Worm (Caenorhabditis elegans): ENCODE data around the gene aakg-5.
"Not testable (repeated sequence)": the region's sequence is repeated elsewhere in the genome, so short reads cannot be mapped to it uniquely, and the experiment has no call there.

aakg-5 gene

DNA sequence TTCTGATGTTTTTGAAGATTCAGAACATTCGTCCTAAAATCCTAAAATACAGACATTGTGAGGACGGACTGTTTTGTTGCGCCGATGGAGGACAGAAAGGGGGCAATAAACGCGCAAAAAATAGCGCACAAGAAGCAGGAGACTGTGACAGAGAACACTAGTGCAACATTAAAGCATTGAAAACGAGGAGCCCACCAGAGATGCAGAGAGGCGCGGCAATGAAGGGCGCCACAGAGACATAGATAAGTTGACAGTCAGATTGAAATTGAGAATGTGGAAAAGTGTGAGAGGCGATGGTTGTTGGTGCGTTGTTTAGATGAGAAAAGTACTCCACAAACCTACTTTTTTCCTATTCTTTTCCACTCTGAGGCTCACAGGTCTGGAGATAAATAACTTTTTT lies at the start of gene aakg-5:
Gene aakg-5 (minus strand): TSS at position 159 of the 400 bp plus-strand sequence.
- TF ChIP-seq him-1 (tag; optimal IDR thresholded peaks at IDR 0.05) (no peak), dao-5 (tag; optimal IDR thresholded peaks at IDR 0.05) (no peak)

DNA sequence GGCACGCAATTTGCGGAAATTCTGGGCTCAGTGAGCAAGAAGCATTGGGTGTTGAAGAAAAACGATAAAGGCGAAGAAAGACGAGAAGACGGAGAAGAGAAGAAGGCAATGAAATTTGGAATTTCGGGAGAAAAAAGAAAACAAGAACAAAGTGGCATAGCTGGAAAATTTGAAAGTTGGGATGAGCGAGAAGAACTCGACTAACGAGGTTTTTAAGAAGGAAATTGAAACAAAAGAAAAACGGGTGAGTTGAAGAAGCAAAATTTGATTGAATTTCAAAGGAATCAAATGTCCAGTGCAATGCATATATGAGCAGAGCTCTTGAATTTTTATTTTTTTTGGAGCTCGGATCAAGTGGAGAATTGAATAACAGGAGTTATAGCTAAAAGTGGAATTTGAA lies 46.8 kb upstream of the aakg-5 start:
- TF ChIP-seq W03F9.2 (tag; optimal IDR thresholded peaks at IDR 0.05), result no peak
- no peak for TF ChIP-seq dao-5 (tag; optimal IDR thresholded peaks at IDR 0.05)
- no peak for TF ChIP-seq him-1 (tag; optimal IDR thresholded peaks at IDR 0.05)

DNA sequence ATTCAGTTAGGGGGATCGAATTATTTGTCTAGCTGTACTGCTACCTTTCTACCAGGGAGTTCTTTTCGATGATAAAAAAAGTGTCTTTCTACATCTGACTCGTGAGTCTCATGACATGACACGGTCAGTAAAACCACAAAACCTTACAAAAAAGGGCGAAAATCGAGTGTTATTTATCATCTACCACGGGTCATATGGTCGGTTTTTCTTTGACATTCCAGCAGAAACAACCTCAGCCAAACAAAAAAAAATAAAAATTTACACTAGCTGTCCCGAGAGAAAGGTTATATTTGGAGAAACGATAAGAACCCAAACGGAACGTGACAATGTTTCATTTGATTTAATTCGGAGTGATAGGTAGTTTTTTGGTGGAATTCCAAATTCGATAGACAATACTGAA lies 44.7 kb upstream of the aakg-5 start:
- TF ChIP-seq W03F9.2 (tag; optimal IDR thresholded peaks at IDR 0.05) (no peak), him-1 (tag; optimal IDR thresholded peaks at IDR 0.05) (no peak)

DNA sequence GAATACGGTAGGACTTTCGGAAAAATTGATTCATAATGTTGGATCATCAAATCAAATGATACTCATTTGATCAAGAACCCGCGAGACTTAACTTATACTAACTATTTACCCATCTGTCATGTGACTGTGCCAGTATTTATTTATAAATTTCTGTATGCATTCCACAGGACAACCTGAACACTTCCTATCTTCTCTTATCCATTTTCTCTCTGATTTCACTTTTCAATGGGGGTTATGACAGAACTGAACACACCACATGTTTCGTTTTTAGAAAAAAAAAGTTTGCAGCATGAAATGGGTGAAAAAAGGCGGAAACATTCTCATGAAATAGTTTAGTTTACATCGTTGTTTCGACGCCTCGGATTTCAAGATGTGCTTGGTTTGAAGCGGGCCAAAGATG lies 42.6 kb upstream of the aakg-5 start:
- TF ChIP-seq W03F9.2 (tag; optimal IDR thresholded peaks at IDR 0.05) (no peak), dao-5 (tag; optimal IDR thresholded peaks at IDR 0.05) (no peak), him-1 (tag; optimal IDR thresholded peaks at IDR 0.05) (no peak)

DNA sequence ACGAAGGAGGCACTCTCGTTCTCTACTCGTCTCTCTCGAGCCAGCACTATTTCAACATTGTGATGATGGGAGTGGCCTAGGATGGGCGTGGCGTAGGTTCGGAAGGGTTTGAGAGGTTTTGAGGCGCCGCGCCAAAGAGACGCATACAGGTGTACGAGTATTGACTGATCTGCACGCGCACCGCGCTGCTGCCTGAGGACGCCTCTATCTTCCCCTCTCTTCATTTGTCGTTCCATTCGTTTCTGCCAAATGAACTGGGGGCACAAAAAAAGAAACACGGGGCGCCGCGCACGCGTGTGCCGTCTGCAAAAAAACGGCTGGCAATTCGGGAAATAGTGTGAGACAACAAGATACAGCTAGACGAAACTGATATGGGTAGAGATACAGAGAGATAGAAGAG lies 41.1 kb upstream of the aakg-5 start, which contains the start of gene lec-2:
Gene lec-2 (minus strand): TSS at position 171 of the 400 bp plus-strand sequence.
- TF ChIP-seq W03F9.2 (tag; optimal IDR thresholded peaks at IDR 0.05) (no peak), dao-5 (tag; optimal IDR thresholded peaks at IDR 0.05) (no peak), him-1 (tag; optimal IDR thresholded peaks at IDR 0.05) (no peak)

DNA sequence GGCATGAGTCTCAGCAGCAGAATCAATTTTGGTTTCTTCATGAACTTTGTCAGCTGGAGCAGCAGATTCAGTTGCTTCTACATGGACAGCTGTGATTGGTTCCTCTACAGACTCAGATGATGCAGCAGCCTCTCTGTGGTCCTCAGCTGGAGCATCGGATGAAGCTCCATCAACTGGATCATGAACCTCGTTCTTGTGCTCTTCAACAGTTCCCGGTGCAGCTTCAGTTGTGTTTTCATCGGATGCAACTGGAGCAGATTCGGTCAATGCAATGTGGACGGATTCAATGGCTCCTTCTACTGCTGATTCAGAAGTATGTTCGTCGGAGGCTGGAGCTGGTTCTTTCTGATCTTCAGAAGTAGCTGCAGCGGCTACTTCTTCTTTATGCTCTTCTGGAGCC lies 39.5 kb upstream of the aakg-5 start:
- TF ChIP-seq W03F9.2 (tag; optimal IDR thresholded peaks at IDR 0.05), result no peak

- no peak for TF ChIP-seq him-1 (tag; optimal IDR thresholded peaks at IDR 0.05)
- no peak for TF ChIP-seq dao-5 (tag; optimal IDR thresholded peaks at IDR 0.05)
- TF ChIP-seq W03F9.2 (tag; optimal IDR thresholded peaks at IDR 0.05), result no peak
These were observed 37.6 kb upstream of the aakg-5 start for ce11 chrII:10012490-10012889.

- TF ChIP-seq him-1 (tag; optimal IDR thresholded peaks at IDR 0.05) (no peak), W03F9.2 (tag; optimal IDR thresholded peaks at IDR 0.05) (no peak), dao-5 (tag; optimal IDR thresholded peaks at IDR 0.05) (no peak)
These were observed 36.8 kb upstream of the aakg-5 start for ce11 chrII:10011733-10012132.

DNA sequence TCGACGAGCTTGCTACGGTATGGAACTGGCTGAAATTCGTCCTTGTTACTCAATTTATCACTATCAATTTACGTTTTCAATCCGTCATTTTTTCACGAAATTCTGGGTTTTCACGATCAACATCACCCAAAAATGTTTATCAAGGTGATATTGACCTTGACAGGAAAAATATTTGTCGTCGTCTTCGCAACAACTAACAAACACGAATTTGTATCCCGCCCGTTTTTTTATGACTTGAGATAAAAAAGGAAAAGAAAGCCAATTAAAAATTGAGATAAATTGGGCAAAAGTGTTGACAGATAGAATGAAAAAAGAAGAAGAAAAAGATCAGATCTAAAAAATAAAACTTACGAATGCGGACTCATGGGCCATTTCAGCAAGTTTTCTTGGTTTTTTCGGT lies 36.0 kb upstream of the aakg-5 start:
- no peak for TF ChIP-seq him-1 (tag; optimal IDR thresholded peaks at IDR 0.05)
- no peak for TF ChIP-seq dao-5 (tag; optimal IDR thresholded peaks at IDR 0.05)
- TF ChIP-seq W03F9.2 (tag; optimal IDR thresholded peaks at IDR 0.05), result no peak

DNA sequence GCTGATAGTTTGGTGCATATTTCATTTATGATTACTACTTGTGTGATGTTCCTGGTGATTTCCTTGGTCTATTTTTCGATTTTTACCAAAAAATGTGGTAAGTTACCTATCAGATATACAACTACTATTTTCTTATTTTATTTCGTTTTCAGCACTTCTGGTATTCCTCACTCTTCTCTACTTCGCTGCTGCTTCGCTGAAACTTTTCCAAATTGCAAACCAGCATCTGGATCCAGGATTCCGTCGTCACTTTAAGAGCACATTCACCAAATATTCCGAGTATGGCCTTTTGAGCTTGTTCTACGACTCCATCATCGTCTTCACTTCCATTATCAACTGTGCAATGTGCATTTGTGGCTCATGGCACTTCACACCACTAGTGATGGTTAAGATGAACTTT lies 33.6 kb upstream of the aakg-5 start:
- TF ChIP-seq W03F9.2 (tag; optimal IDR thresholded peaks at IDR 0.05), result no peak
- no peak for TF ChIP-seq him-1 (tag; optimal IDR thresholded peaks at IDR 0.05)
- TF ChIP-seq dao-5 (tag; optimal IDR thresholded peaks at IDR 0.05), result no peak

ce11 chrII:10007917-10008316 lies 33.0 kb upstream of the aakg-5 start, which contains the start of gene ZK892.5:
TSS of gene ZK892.5 (plus strand) at chrII:10008217.
- TF ChIP-seq W03F9.2 (tag; optimal IDR thresholded peaks at IDR 0.05) (no peak), him-1 (tag; optimal IDR thresholded peaks at IDR 0.05) (no peak), dao-5 (tag; optimal IDR thresholded peaks at IDR 0.05) (no peak)

ce11 chrII:10006266-10006665 lies 31.3 kb upstream of the aakg-5 start, which contains the start of gene ZK892.4:
TSS of gene ZK892.4 (plus strand) at chrII:10006566.
- not testable (repeated sequence) for TF ChIP-seq dao-5, him-1, W03F9.2 (tag; optimal IDR thresholded peaks at IDR 0.05)

DNA sequence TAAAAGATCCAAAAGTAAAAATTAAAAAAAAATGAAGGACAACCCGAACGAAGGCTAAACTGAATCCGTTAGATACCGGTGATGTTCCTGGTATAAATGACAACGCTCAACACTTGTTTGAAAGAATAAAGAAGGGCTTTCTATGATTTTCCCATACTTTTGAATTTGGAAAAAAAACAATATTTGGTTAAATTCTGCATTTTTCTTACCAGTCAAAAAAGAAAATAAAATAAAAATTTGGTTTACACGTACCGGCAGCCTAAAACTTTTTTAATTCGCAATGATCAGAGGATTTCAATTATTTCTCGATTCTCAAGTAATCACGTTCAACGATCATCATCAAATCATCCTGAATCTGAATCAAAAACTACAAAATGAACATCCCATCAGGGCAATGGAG lies 26.6 kb upstream of the aakg-5 start, which contains the start of gene ZK892.3:
Gene ZK892.3 (plus strand): TSS at position 301 of the 400 bp plus-strand sequence.
- TF ChIP-seq W03F9.2 (tag; optimal IDR thresholded peaks at IDR 0.05), result no peak
- no peak for TF ChIP-seq him-1 (tag; optimal IDR thresholded peaks at IDR 0.05)
- no peak for TF ChIP-seq dao-5 (tag; optimal IDR thresholded peaks at IDR 0.05)

ce11 chrII:10001065-10001464 lies 26.1 kb upstream of the aakg-5 start, which contains the start of gene nlt-1:
TSS of gene nlt-1 (minus strand) at chrII:10001142.
- TF ChIP-seq dao-5 (tag; optimal IDR thresholded peaks at IDR 0.05) (no peak), W03F9.2 (tag; optimal IDR thresholded peaks at IDR 0.05) (no peak), him-1 (tag; optimal IDR thresholded peaks at IDR 0.05) (no peak)

DNA sequence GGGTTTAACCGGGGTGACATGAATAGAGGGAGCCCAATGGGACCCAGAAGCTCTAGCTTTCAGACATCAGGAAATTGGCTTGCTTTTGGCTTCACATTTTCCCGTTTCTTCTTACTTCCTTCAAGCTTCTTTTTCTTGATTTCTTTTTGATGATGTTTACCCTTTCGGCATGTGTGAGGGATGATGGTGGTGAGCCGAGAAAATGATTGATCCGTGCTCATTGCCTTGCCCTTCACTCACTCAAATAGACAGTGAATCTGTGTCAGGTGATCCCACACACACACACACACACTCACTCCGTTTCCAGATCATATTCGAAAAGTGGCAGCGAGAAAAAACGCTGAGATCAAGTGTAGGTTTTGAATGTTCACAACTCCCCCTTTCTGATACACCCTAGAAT lies 19.8 kb upstream of the aakg-5 start:
- TF ChIP-seq dao-5 (tag; optimal IDR thresholded peaks at IDR 0.05) (no peak), W03F9.2 (tag; optimal IDR thresholded peaks at IDR 0.05) (no peak), him-1 (tag; optimal IDR thresholded peaks at IDR 0.05) (no peak)

Data from whole organism, L4/young adult.